Fruit fly (Drosophila melanogaster) whole organism, embryonic: Measurements from ENCODE around the gene Mob3.

Experiments used
- B-H2 ChIP-seq: fragments of 200-800 bp; sonication (Bioruptor generic); optimal IDR thresholded peaks from 2 replicates; lab custom pipeline; 2018; ENCODE audit warnings: missing biosample characterization, mild to moderate bottlenecking, missing genetic modification characterization
- Blimp-1 ChIP-seq: fragments of 200-800 bp; sonication (Bioruptor generic); optimal IDR thresholded peaks from 3 replicates; lab custom pipeline; 2018; ENCODE audit warnings: missing biosample characterization, missing genetic modification characterization, mild to moderate bottlenecking, moderate library complexity, missing genetic modification reagents
- C15 ChIP-seq: fragments of 200-800 bp; sonication (Bioruptor generic); IDR thresholded peaks from 3 replicates; pipeline ENCODE4 v1.3.6; 2022; ENCODE audit warnings: missing biosample characterization, missing genetic modification characterization
- CG10209 ChIP-seq: fragments of 200-800 bp; sonication (Bioruptor generic); optimal IDR thresholded peaks from 3 replicates; lab custom pipeline; 2017; ENCODE audit warnings: missing biosample characterization, mild to moderate bottlenecking, missing genetic modification characterization, missing genetic modification reagents
- CG11695 ChIP-seq: fragments of 200-800 bp; sonication (Bioruptor generic); IDR thresholded peaks from 3 replicates; pipeline ENCODE4 v1.3.6; 2022; ENCODE audit warnings: missing biosample characterization, missing genetic modification characterization
- CG12299 ChIP-seq: fragments of 200-800 bp; sonication (Bioruptor generic); optimal IDR thresholded peaks from 2 replicates; lab custom pipeline; 2018; ENCODE audit warnings: missing biosample characterization, mild to moderate bottlenecking, missing genetic modification characterization
- CG13894 ChIP-seq: fragments of 200-800 bp; sonication (Bioruptor generic); optimal IDR thresholded peaks from 3 replicates; lab custom pipeline; 2018; ENCODE audit warnings: missing biosample characterization, mild to moderate bottlenecking, missing genetic modification characterization, moderate library complexity
- CG15269 ChIP-seq: fragments of 200-800 bp; sonication (Bioruptor generic); optimal IDR thresholded peaks from 2 replicates; lab custom pipeline; 2018; ENCODE audit warnings: missing biosample characterization, mild to moderate bottlenecking, missing genetic modification characterization, moderate library complexity
- CG1603 ChIP-seq: fragments of 200-800 bp; sonication (Bioruptor generic); optimal IDR thresholded peaks from 2 replicates; lab custom pipeline; 2019; ENCODE audit warnings: missing biosample characterization, mild to moderate bottlenecking, missing genetic modification characterization, moderate library complexity
- CG17361 ChIP-seq: fragments of 200-800 bp; sonication (Bioruptor generic); IDR thresholded peaks from 3 replicates; pipeline ENCODE4 v1.3.6; 2022; ENCODE audit warnings: missing biosample characterization, missing genetic modification characterization
- CG18476 ChIP-seq: fragments of 200-800 bp; sonication (Bioruptor generic); optimal IDR thresholded peaks from 2 replicates; lab custom pipeline; 2016; ENCODE audit warnings: missing biosample characterization, mild to moderate bottlenecking, missing genetic modification characterization
- CG18599 ChIP-seq: fragments of 200-800 bp; sonication (Bioruptor generic); optimal IDR thresholded peaks from 3 replicates; lab custom pipeline; 2017; ENCODE audit warnings: missing biosample characterization, missing genetic modification characterization, mild to moderate bottlenecking, moderate library complexity, missing genetic modification reagents
- CG18619 ChIP-seq: fragments of 200-800 bp; sonication (Bioruptor generic); optimal IDR thresholded peaks from 3 replicates; lab custom pipeline; 2017; ENCODE audit warnings: missing biosample characterization, mild to moderate bottlenecking, missing genetic modification characterization
- CG2116 ChIP-seq: fragments of 200-800 bp; sonication (Bioruptor generic); optimal IDR thresholded peaks from 3 replicates; lab custom pipeline; 2018; ENCODE audit warnings: missing biosample characterization, mild to moderate bottlenecking, missing genetic modification characterization
- CG30403 ChIP-seq: fragments of 200-800 bp; sonication (Bioruptor generic); optimal IDR thresholded peaks from 3 replicates; lab custom pipeline; 2016; ENCODE audit warnings: missing biosample characterization, missing genetic modification characterization
- CG4854 ChIP-seq: fragments of 200-800 bp; sonication (Bioruptor generic); optimal IDR thresholded peaks from 2 replicates; lab custom pipeline; 2016; ENCODE audit warnings: missing biosample characterization, missing genetic modification characterization, inconsistent platforms
- CG6689 ChIP-seq: fragments of 200-800 bp; sonication (Bioruptor generic); IDR thresholded peaks from 2 replicates; pipeline ENCODE4 v1.3.6; 2022; ENCODE audit warnings: missing biosample characterization, missing genetic modification characterization
- CG7839 ChIP-seq: fragments of 200-800 bp; sonication (Bioruptor generic); optimal IDR thresholded peaks from 3 replicates; lab custom pipeline; 2018; ENCODE audit warnings: missing biosample characterization, mild to moderate bottlenecking, missing genetic modification characterization, moderate library complexity
- D ChIP-seq, 2 experiments: fragments of 200-800 bp in 1 of 2; fragments of >200 bp in 1 of 2; sonication (Bioruptor generic) in 1 of 2; optimal IDR thresholded peaks; 2 replicates in 1 of 2; 3 replicates in 1 of 2; lab custom pipeline; 2017; ENCODE audit warnings: mild to moderate bottlenecking in 1 of 2, missing biosample characterization in 1 of 2, missing genetic modification characterization in 1 of 2, missing genetic modification reagents in 1 of 2
- D19A ChIP-seq: fragments of 200-800 bp; optimal IDR thresholded peaks from 3 replicates; lab custom pipeline; 2019; ENCODE audit warnings: missing biosample characterization, mild to moderate bottlenecking, missing genetic modification characterization, moderate library complexity
- Dad ChIP-seq: fragments of 200-800 bp; sonication (Bioruptor generic); optimal IDR thresholded peaks from 3 replicates; lab custom pipeline; 2016; ENCODE audit warnings: missing biosample characterization, missing genetic modification characterization
- E2f2 ChIP-seq: fragments of 200-800 bp; sonication (Bioruptor generic); IDR thresholded peaks from 2 replicates; pipeline ENCODE4 v1.3.6; 2022; ENCODE audit warnings: missing biosample characterization, missing genetic modification characterization
- ERR ChIP-seq: fragments of 200-800 bp; sonication (Bioruptor generic); optimal IDR thresholded peaks from 2 replicates; lab custom pipeline; 2016; ENCODE audit warnings: missing biosample characterization, missing genetic modification characterization
- H2.0 ChIP-seq: fragments of 200-800 bp; sonication (Bioruptor generic); IDR thresholded peaks from 2 replicates; pipeline ENCODE4 v1.3.6; 2022; ENCODE audit warnings: missing biosample characterization, missing genetic modification characterization
- HHEX ChIP-seq: fragments of 200-800 bp; sonication (Bioruptor generic); optimal IDR thresholded peaks from 3 replicates; lab custom pipeline; 2017; ENCODE audit warnings: missing biosample characterization, mild to moderate bottlenecking, missing genetic modification characterization, missing genetic modification reagents
- Hr39 ChIP-seq: fragments of >200 bp; optimal IDR thresholded peaks from 2 replicates; lab custom pipeline; 2017
- MBD-R2 ChIP-seq: fragments of 200-800 bp; sonication (Bioruptor generic); IDR thresholded peaks from 2 replicates; pipeline ENCODE4 v1.3.6; 2022; ENCODE audit warnings: missing biosample characterization, missing genetic modification characterization
- Mad ChIP-seq: fragments of 200-800 bp; sonication (Bioruptor generic); optimal IDR thresholded peaks from 2 replicates; lab custom pipeline; 2016; ENCODE audit warnings: missing biosample characterization, missing genetic modification characterization
- Med ChIP-seq: fragments of 200-800 bp; sonication (Bioruptor generic); peaks from one replicate; lab custom pipeline; 2016; ENCODE audit warnings: missing biosample characterization, missing genetic modification characterization, mild to moderate bottlenecking, inconsistent platforms, moderate library complexity
- Nf-YA ChIP-seq: fragments of 200-800 bp; sonication (Bioruptor generic); IDR thresholded peaks from 2 replicates; pipeline ENCODE4 v1.3.6; 2022; ENCODE audit warnings: missing biosample characterization, missing genetic modification characterization
- Nf-YB ChIP-seq: fragments of 200-800 bp; sonication (Bioruptor generic); optimal IDR thresholded peaks from 3 replicates; lab custom pipeline; 2019; ENCODE audit warnings: missing biosample characterization, mild to moderate bottlenecking, missing genetic modification characterization, moderate library complexity
- Oaz ChIP-seq: fragments of 200-800 bp; sonication (Bioruptor generic); IDR thresholded peaks from 2 replicates; pipeline ENCODE4 v1.3.6; 2022; ENCODE audit warnings: missing biosample characterization, missing genetic modification characterization
- Vsx1 ChIP-seq: fragments of 200-800 bp; sonication (Bioruptor generic); optimal IDR thresholded peaks from 2 replicates; lab custom pipeline; 2017; ENCODE audit warnings: missing biosample characterization, mild to moderate bottlenecking, missing genetic modification characterization, missing genetic modification reagents
- ap ChIP-seq: fragments of 200-800 bp; sonication (Bioruptor generic); IDR thresholded peaks from 2 replicates; pipeline ENCODE4 v1.3.6; 2022; ENCODE audit warnings: missing biosample characterization, missing genetic modification characterization
- dmrt11E ChIP-seq: fragments of 200-800 bp; sonication (Bioruptor generic); optimal IDR thresholded peaks from 3 replicates; lab custom pipeline; 2018; ENCODE audit warnings: missing biosample characterization, mild to moderate bottlenecking, missing genetic modification characterization, moderate library complexity
- dysf ChIP-seq: fragments of 200-800 bp; sonication (Bioruptor generic); IDR thresholded peaks from 3 replicates; pipeline ENCODE4 v1.3.6; 2022; ENCODE audit warnings: missing biosample characterization, missing genetic modification characterization
- lilli ChIP-seq: fragments of 200-800 bp; sonication (Bioruptor generic); optimal IDR thresholded peaks from 3 replicates; lab custom pipeline; 2016; ENCODE audit warnings: missing biosample characterization, missing genetic modification characterization
- maf-S ChIP-seq: fragments of 200-800 bp; sonication (Bioruptor generic); optimal IDR thresholded peaks from 2 replicates; lab custom pipeline; 2016; ENCODE audit warnings: missing biosample characterization, missing genetic modification characterization
- nmo ChIP-seq: fragments of 200-800 bp; sonication (Bioruptor generic); optimal IDR thresholded peaks from 2 replicates; lab custom pipeline; 2018; ENCODE audit warnings: missing biosample characterization, mild to moderate bottlenecking, missing genetic modification characterization, moderate library complexity
- peb ChIP-seq: fragments of 200-800 bp; sonication (Bioruptor generic); IDR thresholded peaks from 2 replicates; pipeline ENCODE4 v1.3.6; 2022; ENCODE audit warnings: missing biosample characterization, missing genetic modification characterization
- pfk ChIP-seq: fragments of 200-800 bp; sonication (Bioruptor generic); optimal IDR thresholded peaks from 2 replicates; lab custom pipeline; 2018; ENCODE audit warnings: missing biosample characterization, mild to moderate bottlenecking, missing genetic modification characterization, moderate library complexity
- ranshi ChIP-seq: fragments of 200-800 bp; sonication (Bioruptor generic); IDR thresholded peaks from 2 replicates; pipeline ENCODE4 v1.3.6; 2022; ENCODE audit warnings: missing biosample characterization, missing genetic modification characterization
- salm ChIP-seq: fragments of 200-800 bp; sonication (Bioruptor generic); optimal IDR thresholded peaks from 2 replicates; lab custom pipeline; 2018; ENCODE audit warnings: missing biosample characterization, mild to moderate bottlenecking, missing genetic modification characterization
- slp2 ChIP-seq: fragments of 200-800 bp; sonication (Bioruptor generic); optimal IDR thresholded peaks from 2 replicates; lab custom pipeline; 2016; ENCODE audit warnings: missing biosample characterization, missing genetic modification characterization
- trem ChIP-seq: fragments of 200-800 bp; optimal IDR thresholded peaks from 3 replicates; lab custom pipeline; 2019; ENCODE audit warnings: missing biosample characterization, mild to moderate bottlenecking, missing genetic modification characterization, moderate library complexity

Mob3 gene

dm6 chr2L:10299810-10300147, 34.6 kb downstream of the Mob3 start, which contains the start of gene CYLD (continued):
- TF ChIP-seq dmrt11E (peak; percentile 76), CG15269 (tag; lab: Kevin White, UChicago) (peak; percentile 81), ap (GFP tag; lab: Robert Waterston, UW) (no peak; the same call in 1 of the 2 replicates), E2f2 (peak; percentile 65), Vsx1 (peak; percentile 15), ERR (GFP tag; lab: Kevin White, UChicago) (no peak), CG12299 (tag; lab: Kevin White, UChicago) (peak; percentile 75), slp2 (GFP tag; lab: Kevin White, UChicago) (no peak), trem (tag; lab: Kevin White, UChicago) (peak; percentile 75), CG4854 (GFP tag; lab: Kevin White, UChicago) (no peak), Med (GFP tag; lab: Kevin White, UChicago) (peak; percentile 83), CG6689 (GFP tag; lab: Robert Waterston, UW) (peak; percentile 70), Nf-YB (GFP tag; lab: Kevin White, UChicago) (peak; percentile 66), C15 (GFP tag; lab: Robert Waterston, UW) (no peak), lilli (GFP tag; lab: Kevin White, UChicago) (peak; percentile 53), ranshi (GFP tag; lab: Robert Waterston, UW) (no peak; the same call in 1 of the 2 replicates), CG11695 (GFP tag; lab: Robert Waterston, UW) (peak; percentile 75), Blimp-1 (GFP tag; lab: Kevin White, UChicago) (peak; percentile 78), CG17361 (GFP tag; lab: Robert Waterston, UW) (peak; percentile 75; the same call in 2 of the 3 replicates), CG18476 (GFP tag; lab: Kevin White, UChicago) (peak; percentile 32), Nf-YA (GFP tag; lab: Robert Waterston, UW) (0 out of 2 replicates have a peak, but pooled peaks have one; percentile 35), H2.0 (GFP tag; lab: Robert Waterston, UW) (peak; percentile 66), D (optimal IDR thresholded peaks at IDR 0.05; lab: Kevin White, UChicago) (no peak), D (GFP tag; optimal IDR thresholded peaks at IDR 0.05; lab: Kevin White, UChicago) (peak; percentile 29), CG1603 (peak; percentile 76), MBD-R2 (GFP tag; lab: Robert Waterston, UW) (peak; percentile 56), Oaz (GFP tag; lab: Robert Waterston, UW) (no peak), Hr39 (lab: Kevin White, UChicago) (no peak), CG18599 (no peak), Mad (no peak), B-H2 (GFP tag; lab: Kevin White, UChicago) (peak; percentile 14), CG10209 (GFP tag; lab: Kevin White, UChicago) (peak; percentile 52), dysf (peak; percentile 62; the same call in 1 of the 3 replicates), nmo (GFP tag; lab: Kevin White, UChicago) (peak; percentile 71), HHEX (GFP tag; lab: Kevin White, UChicago) (peak; percentile 33), CG30403 (GFP tag; lab: Kevin White, UChicago) (peak; percentile 80), CG13894 (tag; lab: Kevin White, UChicago) (peak; percentile 58), pfk (no peak), Dad (GFP tag; lab: Kevin White, UChicago) (no peak), CG2116 (GFP tag; lab: Kevin White, UChicago) (peak; percentile 67), CG7839 (tag; lab: Kevin White, UChicago) (peak; percentile 80)

- TF ChIP-seq D19A (tag; lab: Kevin White, UChicago) (peak; percentile 8), salm (tag; lab: Kevin White, UChicago) (no peak), CG18619 (GFP tag; lab: Kevin White, UChicago) (no peak), peb (GFP tag; lab: Robert Waterston, UW) (no peak), maf-S (no peak)
Measured at dm6 chr2L:10301918-10302317, 36.8 kb downstream of the Mob3 start, which contains the start of gene CG13138. Gene CG13138, minus strand, starts transcription at chr2L:10302018.
